Worm (Caenorhabditis elegans) whole organism, L2 larva: ENCODE data around the gene pals-19.

Experiments used
- unc-62 ChIP-seq: fragments of 150-350 bp; optimal IDR thresholded peaks from 2 replicates; lab custom pipeline; 2014; ENCODE audit warnings: missing biosample characterization, missing genetic modification reagents, missing genetic modification characterization
- ztf-1 ChIP-seq: fragments of 200-800 bp; sonication (Bioruptor generic); conservative IDR thresholded peaks from 2 replicates; pipeline ENCODE4 v1.3.6; 2022; ENCODE audit warnings: missing genetic modification characterization, missing compliant biosample characterization
- ztf-11 ChIP-seq: sonication (generic microtip); optimal IDR thresholded peaks from 2 replicates; lab custom pipeline; 2017; ENCODE audit warnings: missing biosample characterization, missing genetic modification characterization

DNA sequence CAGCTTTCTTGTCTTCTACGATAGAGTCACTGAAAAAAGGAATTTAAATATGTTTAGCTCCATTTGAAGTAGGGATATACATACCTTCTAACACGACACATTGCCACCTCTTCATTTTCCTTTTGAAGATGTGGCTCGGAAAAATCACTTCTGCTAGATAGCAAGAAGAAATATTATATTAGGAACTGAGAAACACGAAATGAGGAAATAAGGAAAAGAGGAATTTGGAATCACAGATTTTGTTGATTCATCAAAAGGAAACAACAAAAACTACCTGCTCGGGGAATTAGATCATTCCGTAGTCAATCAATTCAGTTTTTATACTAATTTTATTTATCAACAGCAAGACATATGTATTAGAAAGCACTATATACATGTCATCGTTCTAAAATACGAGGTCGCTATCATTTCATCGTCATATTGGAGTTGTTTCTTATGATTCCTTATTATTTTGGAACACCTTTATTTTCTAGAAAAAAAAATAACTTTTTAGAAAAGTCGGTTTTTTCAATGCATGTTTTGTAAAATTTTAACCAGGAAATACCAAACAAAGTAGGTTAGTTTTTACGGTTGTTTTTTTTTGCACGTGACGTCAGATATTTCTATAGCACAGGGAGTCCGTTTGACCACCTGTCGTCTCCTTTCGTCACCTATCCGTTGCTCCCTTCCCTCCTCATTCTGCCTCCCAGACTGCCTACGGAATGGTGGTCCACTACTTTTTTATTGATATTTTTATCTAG is 21.0 kb upstream of the pals-19 start, which contains the start of the genes pals-21 and Y82E9BR.6:
- TF ChIP-seq ztf-1 (GFP tag; lab: Robert Waterston, UW) (no peak), unc-62 (GFP tag; lab: Kevin White, UChicago) (no peak), ztf-11 (tag; lab: Kevin White, UChicago) (no peak)
